Fruit fly (Drosophila melanogaster): ENCODE measurements around the gene CG34308.

CG34308 gene

DNA sequence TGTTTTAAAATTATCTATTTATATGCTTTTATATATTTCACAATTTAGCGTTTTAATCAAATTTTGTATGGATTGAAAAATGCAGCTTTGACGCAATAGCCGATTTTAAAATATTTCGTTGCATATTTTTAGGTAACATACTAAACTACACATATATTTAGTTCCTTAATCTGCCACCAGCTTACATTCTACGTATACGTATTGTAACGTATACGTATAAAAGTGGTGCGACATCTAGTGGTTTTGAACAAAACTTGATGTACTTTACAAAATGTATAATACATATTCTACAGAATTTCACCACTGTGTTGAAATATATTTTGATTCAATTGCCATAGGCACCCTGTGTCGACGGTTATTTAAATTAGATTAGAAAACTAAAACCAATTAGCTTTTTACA lies 10.8 kb upstream of the CG34308 start (continued):
- TF ChIP-seq pnt (GFP tag; optimal IDR thresholded peaks at IDR 0.05): peak; percentile 17
- no peak for TF ChIP-seq CG7928 (GFP tag; optimal IDR thresholded peaks at IDR 0.05)
- TF ChIP-seq CG14860 (GFP tag; IDR thresholded peaks at IDR 0.05; ENCODE audit: partially characterized antibody): no peak
- TF ChIP-seq CG17359 (tag; optimal IDR thresholded peaks at IDR 0.05): peak; percentile 14
- TF ChIP-seq grau (tag; optimal IDR thresholded peaks at IDR 0.05): peak; percentile 35
- TF ChIP-seq CG2678 (tag; optimal IDR thresholded peaks at IDR 0.05): no peak
- TF ChIP-seq CG8290 (GFP tag; optimal IDR thresholded peaks at IDR 0.05): peak; percentile 28
- peak in 1 of 2 experiments; percentile 72 for TF ChIP-seq CG8290 (tag; optimal IDR thresholded peaks at IDR 0.05)
- TF ChIP-seq CG15011 (GFP tag; optimal IDR thresholded peaks at IDR 0.05): no peak
- no peak for TF ChIP-seq lbe (GFP tag; optimal IDR thresholded peaks at IDR 0.05)
- TF ChIP-seq Blimp-1 (GFP tag; optimal IDR thresholded peaks at IDR 0.05): no peak
- TF ChIP-seq NC2α (GFP tag; optimal IDR thresholded peaks at IDR 0.05): no peak
- no peak for TF ChIP-seq CG5180 (GFP tag; optimal IDR thresholded peaks at IDR 0.05)
- no peak for TF ChIP-seq Hand (GFP tag; optimal IDR thresholded peaks at IDR 0.05)
- TF ChIP-seq CG17612 (GFP tag; IDR thresholded peaks at IDR 0.05): no peak
- no peak for TF ChIP-seq CG1832 (GFP tag; optimal IDR thresholded peaks at IDR 0.05)
- peak; percentile 7 for TF ChIP-seq slou (GFP tag; optimal IDR thresholded peaks at IDR 0.05)
- no peak for TF ChIP-seq CG17802 (tag; optimal IDR thresholded peaks at IDR 0.05)
- TF ChIP-seq CG30403 (GFP tag; optimal IDR thresholded peaks at IDR 0.05): peak; percentile 44
- TF ChIP-seq Neu2 (GFP tag; optimal IDR thresholded peaks at IDR 0.05; ENCODE audit: borderline replicate concordance): no peak
- TF ChIP-seq Rfx (GFP tag; IDR thresholded peaks at IDR 0.05): peak; percentile 54
- no peak for TF ChIP-seq CG31441 (GFP tag; IDR thresholded peaks at IDR 0.05)
- TF ChIP-seq CG4282 (GFP tag; optimal IDR thresholded peaks at IDR 0.05): no peak
- TF ChIP-seq sug (tag; optimal IDR thresholded peaks at IDR 0.05): no peak
- TF ChIP-seq Sry-δ (GFP tag; optimal IDR thresholded peaks at IDR 0.05): no peak
- no peak for TF ChIP-seq fd64A (GFP tag; optimal IDR thresholded peaks at IDR 0.05)
- no peak for TF ChIP-seq CG10959 (GFP tag; IDR thresholded peaks at IDR 0.05)
- TF ChIP-seq CG11085 (GFP tag; IDR thresholded peaks at IDR 0.05): peak; percentile 32; the same call in 1 of the 2 replicates
- no peak for TF ChIP-seq dm (GFP tag; optimal IDR thresholded peaks at IDR 0.05)
- no peak for TF ChIP-seq CG11093 (GFP tag; IDR thresholded peaks at IDR 0.05)
- no peak for TF ChIP-seq CG7987 (GFP tag; optimal IDR thresholded peaks at IDR 0.05)
- TF ChIP-seq da (GFP tag; optimal IDR thresholded peaks at IDR 0.05): no peak
- TF ChIP-seq Meics (GFP tag; optimal IDR thresholded peaks at IDR 0.05): no peak
- TF ChIP-seq knrl (GFP tag; IDR thresholded peaks at IDR 0.05; ENCODE audit: partially characterized antibody): peak; percentile 62; the same call in 1 of the 3 replicates
- no peak for TF ChIP-seq E2f1 (GFP tag; IDR thresholded peaks at IDR 0.05)
- peak; percentile 3 for TF ChIP-seq CG33557 (GFP tag; optimal IDR thresholded peaks at IDR 0.05)
- no peak for TF ChIP-seq CG11560 (tag; IDR thresholded peaks at IDR 0.05)
- no peak for TF ChIP-seq Usf (GFP tag; optimal IDR thresholded peaks at IDR 0.05)
- no peak for TF ChIP-seq CG32767 (GFP tag; IDR thresholded peaks at IDR 0.05)
- no peak for TF ChIP-seq CG14441 (GFP tag; IDR thresholded peaks at IDR 0.05)
- no peak for TF ChIP-seq CG14965 (GFP tag; optimal IDR thresholded peaks at IDR 0.05; ENCODE audit: borderline replicate concordance)
- TF ChIP-seq HHEX (GFP tag; optimal IDR thresholded peaks at IDR 0.05): no peak
- no peak; the same call in 1 of the 2 replicates for TF ChIP-seq CG13287 (GFP tag; IDR thresholded peaks at IDR 0.05; ENCODE audit: partially characterized antibody)
- TF ChIP-seq sna (GFP tag; IDR thresholded peaks at IDR 0.05; ENCODE audit: partially characterized antibody): no peak
- no peak for TF ChIP-seq CG13894 (tag; optimal IDR thresholded peaks at IDR 0.05)
- no peak for TF ChIP-seq CG8281 (tag; optimal IDR thresholded peaks at IDR 0.05)
- no peak for TF ChIP-seq CG4617 (GFP tag; optimal IDR thresholded peaks at IDR 0.05; ENCODE audit: borderline replicate concordance)
- no peak for TF ChIP-seq pum (GFP tag; optimal IDR thresholded peaks at IDR 0.05)
- peak; percentile 65 for TF ChIP-seq CG2712 (tag; optimal IDR thresholded peaks at IDR 0.05)
- TF ChIP-seq exex (tag; optimal IDR thresholded peaks at IDR 0.05): no peak
- TF ChIP-seq mam (GFP tag; optimal IDR thresholded peaks at IDR 0.05): peak; percentile 31

Data from whole organism, embryonic.